Fruit fly (Drosophila melanogaster) ovary, adult (tissue): ENCODE data around the gene CG15406.

Experiments
- CG17801 ChIP-seq: fragments of 200-800 bp; optimal IDR thresholded peaks from 2 replicates; lab custom pipeline; 2019; ENCODE audit warnings: missing biosample characterization, mild to moderate bottlenecking, missing genetic modification characterization, moderate library complexity; ENCODE audit not compliant: partially characterized antibody

CG15406 gene

dm6 chr2L:3346483-3346839 is 37.4 kb downstream of the CG15406 start:
- no peak for TF ChIP-seq CG17801 (GFP tag; lab: Kevin White, UChicago)

- peak; percentile 30 for TF ChIP-seq CG17801 (GFP tag; lab: Kevin White, UChicago)
Observed at dm6 chr2L:3348146-3348747, 39.2 kb downstream of the CG15406 start.

- no peak for TF ChIP-seq CG17801 (GFP tag; lab: Kevin White, UChicago)
Observed at dm6 chr2L:3351575-3352219, 42.7 kb downstream of the CG15406 start.

dm6 chr2L:3352927-3353326 is 43.9 kb downstream of the CG15406 start:
- TF ChIP-seq CG17801 (GFP tag; lab: Kevin White, UChicago), result no peak

- TF ChIP-seq CG17801 (GFP tag; lab: Kevin White, UChicago), result no peak
Observed at dm6 chr2L:3353791-3354190, 44.8 kb downstream of the CG15406 start.

- TF ChIP-seq CG17801 (GFP tag; lab: Kevin White, UChicago), result peak; percentile 93
Observed at dm6 chr2L:3354642-3355380, 45.8 kb downstream of the CG15406 start, which contains the start of gene E23. Gene E23 (minus strand): TSS chr2L:3354829.

- TF ChIP-seq CG17801 (GFP tag; lab: Kevin White, UChicago), result no peak
Observed at dm6 chr2L:3355791-3356190, 46.8 kb downstream of the CG15406 start.

- no peak for TF ChIP-seq CG17801 (GFP tag; lab: Kevin White, UChicago)
Observed at dm6 chr2L:3356193-3356645, 47.2 kb downstream of the CG15406 start.

- no peak for TF ChIP-seq CG17801 (GFP tag; lab: Kevin White, UChicago)
Observed at dm6 chr2L:3356790-3357696, 48.0 kb downstream of the CG15406 start, which contains the start of gene CG8838. Gene CG8838 (plus strand): TSS chr2L:3357646.
